Fruit fly (Drosophila melanogaster) Kc167 (cell line): ENCODE results near the gene CG10550.

Experiments
- Myc ChIP-seq: fragments of >200 bp; optimal IDR thresholded peaks from 2 replicates; lab custom pipeline; 2017; ENCODE audit warnings: missing external identifiers
- Sin3A ChIP-seq: fragments of >200 bp; optimal IDR thresholded peaks from 2 replicates; lab custom pipeline; 2018; ENCODE audit warnings: missing external identifiers
- psq ChIP-seq: fragments of >200 bp; optimal IDR thresholded peaks from 2 replicates; lab custom pipeline; 2017; ENCODE audit warnings: missing external identifiers

DNA sequence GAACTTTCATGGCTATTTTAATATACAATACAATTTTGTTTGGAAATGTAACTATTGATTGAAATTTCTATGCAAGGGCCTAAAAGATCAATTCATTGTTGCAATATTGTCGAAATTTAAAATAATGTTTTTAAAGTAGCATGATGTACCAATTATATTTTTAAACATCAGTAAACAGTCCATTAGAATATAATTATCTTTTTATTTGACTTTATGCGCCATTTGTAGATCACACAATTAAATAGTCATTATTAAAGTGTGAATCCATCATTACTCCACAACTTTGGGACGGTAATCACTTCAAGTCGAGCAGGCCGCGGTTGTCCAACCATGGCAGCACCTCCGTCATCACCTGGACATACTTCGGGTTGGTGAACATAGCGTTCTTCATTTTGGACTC is 2.7 kb upstream of the CG10550 start, which contains the start of gene CG31099:
- no peak for TF ChIP-seq Sin3A (lab: Kevin White, UChicago)
- TF ChIP-seq psq (lab: Kevin White, UChicago), result no peak
- no peak for TF ChIP-seq Myc (lab: Kevin White, UChicago)
